Fruit fly (Drosophila melanogaster) whole organism, embryonic: ENCODE data around the gene CG5355.
A peak's percentile ranks its signal among the peaks of the same experiment; 100 is the strongest.

Experiments
- CG10431 ChIP-seq: fragments of 200-800 bp; sonication (Bioruptor generic); optimal IDR thresholded peaks from 3 replicates; lab custom pipeline; 2018; ENCODE audit warnings: missing biosample characterization, mild to moderate bottlenecking, missing genetic modification characterization
- CG10654 ChIP-seq: fragments of 200-800 bp; sonication (Bioruptor generic); optimal IDR thresholded peaks from 2 replicates; lab custom pipeline; 2016; ENCODE audit warnings: missing biosample characterization, missing genetic modification characterization
- CG10959 ChIP-seq: fragments of 200-800 bp; sonication (Bioruptor generic); IDR thresholded peaks from 2 replicates; pipeline ENCODE4 v1.3.6; 2022; ENCODE audit warnings: missing biosample characterization, missing genetic modification characterization
- CG12942 ChIP-seq: fragments of 200-800 bp; sonication (Bioruptor generic); optimal IDR thresholded peaks from 3 replicates; lab custom pipeline; 2016; ENCODE audit warnings: missing biosample characterization, missing genetic modification characterization
- CG13123 ChIP-seq: fragments of 200-800 bp; sonication (Bioruptor generic); optimal IDR thresholded peaks from 2 replicates; lab custom pipeline; 2016; ENCODE audit warnings: missing biosample characterization, missing genetic modification characterization
- CG13424 ChIP-seq: fragments of 200-800 bp; sonication (Bioruptor generic); optimal IDR thresholded peaks from 2 replicates; lab custom pipeline; 2019; ENCODE audit warnings: missing biosample characterization, mild to moderate bottlenecking, missing genetic modification characterization, moderate library complexity
- CG13624 ChIP-seq: fragments of 200-800 bp; sonication (Bioruptor generic); optimal IDR thresholded peaks from 2 replicates; lab custom pipeline; 2016; ENCODE audit warnings: missing biosample characterization, missing genetic modification characterization
- CG15011 ChIP-seq: fragments of 200-800 bp; sonication (Bioruptor generic); optimal IDR thresholded peaks from 3 replicates; lab custom pipeline; 2018; ENCODE audit warnings: missing biosample characterization, mild to moderate bottlenecking, missing genetic modification characterization
- CG15269 ChIP-seq: fragments of 200-800 bp; sonication (Bioruptor generic); optimal IDR thresholded peaks from 2 replicates; lab custom pipeline; 2018; ENCODE audit warnings: missing biosample characterization, mild to moderate bottlenecking, missing genetic modification characterization, moderate library complexity
- CG1603 ChIP-seq: fragments of 200-800 bp; sonication (Bioruptor generic); optimal IDR thresholded peaks from 2 replicates; lab custom pipeline; 2019; ENCODE audit warnings: missing biosample characterization, mild to moderate bottlenecking, missing genetic modification characterization, moderate library complexity
- CG18476 ChIP-seq: fragments of 200-800 bp; sonication (Bioruptor generic); optimal IDR thresholded peaks from 2 replicates; lab custom pipeline; 2016; ENCODE audit warnings: missing biosample characterization, mild to moderate bottlenecking, missing genetic modification characterization
- CG32772 ChIP-seq: fragments of 200-800 bp; sonication (Bioruptor generic); IDR thresholded peaks from 2 replicates; pipeline ENCODE4 v1.3.6; 2022; ENCODE audit warnings: missing biosample characterization, missing genetic modification characterization
- CG34224 ChIP-seq: fragments of 200-800 bp; sonication (Bioruptor generic); IDR thresholded peaks from 3 replicates; pipeline ENCODE4 v1.3.6; 2022; ENCODE audit warnings: missing biosample characterization, missing genetic modification characterization; ENCODE audit not compliant: partially characterized antibody
- CG42726 ChIP-seq: fragments of 200-800 bp; sonication (Bioruptor generic); IDR thresholded peaks from 2 replicates; pipeline ENCODE4 v1.3.6; 2022; ENCODE audit warnings: missing biosample characterization, missing genetic modification characterization; ENCODE audit not compliant: partially characterized antibody
- CG5180 ChIP-seq: fragments of 200-800 bp; sonication (Bioruptor generic); optimal IDR thresholded peaks from 3 replicates; lab custom pipeline; 2017; ENCODE audit warnings: missing biosample characterization, missing genetic modification characterization, mild to moderate bottlenecking, moderate library complexity, missing genetic modification reagents
- CG5245 ChIP-seq: fragments of 200-800 bp; sonication (Bioruptor generic); optimal IDR thresholded peaks from 3 replicates; lab custom pipeline; 2016; ENCODE audit warnings: missing biosample characterization, missing genetic modification characterization
- CG7745 ChIP-seq: fragments of 200-800 bp; sonication (Bioruptor generic); optimal IDR thresholded peaks from 2 replicates; lab custom pipeline; 2018; ENCODE audit warnings: missing biosample characterization, mild to moderate bottlenecking, missing genetic modification characterization, moderate library complexity
- CG7963 ChIP-seq: fragments of 200-800 bp; sonication (Bioruptor generic); IDR thresholded peaks from 3 replicates; pipeline ENCODE4 v1.3.6; 2022; ENCODE audit warnings: missing biosample characterization, missing genetic modification characterization; ENCODE audit not compliant: partially characterized antibody
- CG8089 ChIP-seq: fragments of 200-800 bp; sonication (Bioruptor generic); optimal IDR thresholded peaks from 3 replicates; lab custom pipeline; 2016; ENCODE audit warnings: missing biosample characterization, missing genetic modification characterization
- Chrac-16 ChIP-seq: fragments of 200-800 bp; sonication (Bioruptor generic); optimal IDR thresholded peaks from 3 replicates; lab custom pipeline; 2016; ENCODE audit warnings: missing biosample characterization, missing genetic modification characterization
- Fer2 ChIP-seq: fragments of 200-800 bp; sonication (Bioruptor generic); optimal IDR thresholded peaks from 2 replicates; lab custom pipeline; 2018; ENCODE audit warnings: missing biosample characterization, mild to moderate bottlenecking, missing genetic modification characterization, moderate library complexity
- HHEX ChIP-seq: fragments of 200-800 bp; sonication (Bioruptor generic); optimal IDR thresholded peaks from 3 replicates; lab custom pipeline; 2017; ENCODE audit warnings: missing biosample characterization, mild to moderate bottlenecking, missing genetic modification characterization, missing genetic modification reagents
- Hmr ChIP-seq: fragments of 200-800 bp; sonication (Bioruptor generic); optimal IDR thresholded peaks from 3 replicates; lab custom pipeline; 2017; ENCODE audit warnings: mild to moderate bottlenecking, missing biosample characterization, missing genetic modification reagents, missing genetic modification characterization
- Neu2 ChIP-seq: fragments of 200-800 bp; sonication (Bioruptor generic); optimal IDR thresholded peaks from 3 replicates; lab custom pipeline; 2016; ENCODE audit warnings: missing biosample characterization, missing genetic modification characterization, borderline replicate concordance
- Sin3A ChIP-seq: fragments of >200 bp; optimal IDR thresholded peaks from 2 replicates; lab custom pipeline; 2018
- Stat92E ChIP-seq, 3 experiments: fragments of >200 bp in 2 of 3; fragments of 200-800 bp in 1 of 3; sonication (Bioruptor generic) in 1 of 3; optimal IDR thresholded peaks; 2 replicates each; lab custom pipeline; 2017 to 2019; ENCODE audit warnings: missing biosample characterization in 3 of 3, missing genetic modification characterization in 3 of 3, mild to moderate bottlenecking in 1 of 3, moderate library complexity in 1 of 3
- Usf ChIP-seq: fragments of 200-800 bp; sonication (Bioruptor generic); optimal IDR thresholded peaks from 2 replicates; lab custom pipeline; 2017; ENCODE audit warnings: missing genotype, missing biosample characterization, missing genetic modification characterization
- abd-A ChIP-seq: fragments of 200-800 bp; sonication (Bioruptor generic); optimal IDR thresholded peaks from 3 replicates; lab custom pipeline; 2019; ENCODE audit warnings: missing biosample characterization, mild to moderate bottlenecking, missing genetic modification characterization, moderate library complexity
- ap ChIP-seq: fragments of 200-800 bp; sonication (Bioruptor generic); IDR thresholded peaks from 2 replicates; pipeline ENCODE4 v1.3.6; 2022; ENCODE audit warnings: missing biosample characterization, missing genetic modification characterization
- az2 ChIP-seq: fragments of 200-800 bp; sonication (Bioruptor generic); optimal IDR thresholded peaks from 3 replicates; lab custom pipeline; 2016; ENCODE audit warnings: missing biosample characterization, missing genetic modification characterization
- cas ChIP-seq: fragments of 200-800 bp; sonication (Bioruptor generic); IDR thresholded peaks from 2 replicates; pipeline ENCODE4 v1.3.6; 2022; ENCODE audit warnings: missing biosample characterization, missing genetic modification characterization
- cato ChIP-seq: fragments of 200-800 bp; sonication (Bioruptor generic); optimal IDR thresholded peaks from 2 replicates; lab custom pipeline; 2016; ENCODE audit warnings: missing biosample characterization, missing genetic modification characterization, borderline replicate concordance
- chm ChIP-seq: fragments of 200-800 bp; sonication (Bioruptor generic); IDR thresholded peaks from 2 replicates; pipeline ENCODE4 v1.3.6; 2022; ENCODE audit warnings: missing biosample characterization, missing genetic modification characterization
- cwo ChIP-seq: fragments of 200-800 bp; sonication (Bioruptor generic); optimal IDR thresholded peaks from 3 replicates; lab custom pipeline; 2017; ENCODE audit warnings: missing biosample characterization, missing genetic modification characterization, mild to moderate bottlenecking, moderate library complexity, missing genetic modification reagents
- dati ChIP-seq: fragments of 200-800 bp; sonication (Bioruptor generic); IDR thresholded peaks from 2 replicates; pipeline ENCODE4 v1.3.6; 2022; ENCODE audit warnings: missing biosample characterization, missing genetic modification characterization
- hbn ChIP-seq: fragments of 200-800 bp; sonication (Bioruptor generic); IDR thresholded peaks from 2 replicates; pipeline ENCODE4 v1.3.6; 2022; ENCODE audit warnings: missing biosample characterization, missing genetic modification characterization; ENCODE audit not compliant: partially characterized antibody
- hkb ChIP-seq, 2 experiments: fragments of 200-800 bp in 1 of 2; fragments of >200 bp in 1 of 2; sonication (Bioruptor generic) in 1 of 2; IDR thresholded peaks in 1 of 2; optimal IDR thresholded peaks in 1 of 2; 2 replicates each; pipeline versions ENCODE4 v1.3.6 to Lab custom; 2017 to 2022; ENCODE audit warnings: missing biosample characterization in 1 of 2, missing genetic modification characterization in 1 of 2
- ind ChIP-seq: fragments of 200-800 bp; sonication (Bioruptor generic); optimal IDR thresholded peaks from 3 replicates; lab custom pipeline; 2016; ENCODE audit warnings: missing biosample characterization, missing genetic modification characterization
- jumu ChIP-seq: fragments of 200-800 bp; sonication (Bioruptor generic); optimal IDR thresholded peaks from 3 replicates; lab custom pipeline; 2016; ENCODE audit warnings: missing biosample characterization, missing genetic modification characterization
- kah ChIP-seq: fragments of 200-800 bp; sonication (Bioruptor generic); optimal IDR thresholded peaks from 2 replicates; lab custom pipeline; 2018; ENCODE audit warnings: missing biosample characterization, mild to moderate bottlenecking, missing genetic modification characterization
- mld ChIP-seq: fragments of 200-800 bp; sonication (Bioruptor generic); IDR thresholded peaks from 3 replicates; pipeline ENCODE4 v1.3.6; 2022; ENCODE audit warnings: missing biosample characterization, missing genetic modification characterization; ENCODE audit not compliant: partially characterized antibody
- pho ChIP-seq: fragments of 200-800 bp; sonication (Bioruptor generic); optimal IDR thresholded peaks from 2 replicates; lab custom pipeline; 2016; ENCODE audit warnings: missing biosample characterization, missing genetic modification characterization
- psq ChIP-seq: fragments of 200-800 bp; sonication (Bioruptor generic); optimal IDR thresholded peaks from 2 replicates; lab custom pipeline; 2017; ENCODE audit warnings: missing biosample characterization, missing genetic modification characterization
- ranshi ChIP-seq: fragments of 200-800 bp; sonication (Bioruptor generic); IDR thresholded peaks from 2 replicates; pipeline ENCODE4 v1.3.6; 2022; ENCODE audit warnings: missing biosample characterization, missing genetic modification characterization
- row ChIP-seq: fragments of 200-800 bp; sonication (Bioruptor generic); IDR thresholded peaks from 3 replicates; pipeline ENCODE4 v1.3.6; 2022; ENCODE audit warnings: missing biosample characterization, missing genetic modification characterization
- sc ChIP-seq, 3 experiments: fragments of >200 bp in 2 of 3; fragments of 200-800 bp in 1 of 3; sonication (Bioruptor generic) in 1 of 3; optimal IDR thresholded peaks; 2 replicates in 2 of 3; 3 replicates in 1 of 3; lab custom pipeline; 2017; ENCODE audit warnings: mild to moderate bottlenecking in 1 of 3, missing biosample characterization in 1 of 3, missing genetic modification characterization in 1 of 3, missing genetic modification reagents in 1 of 3
- wor ChIP-seq: fragments of 200-800 bp; sonication (Bioruptor generic); IDR thresholded peaks from 2 replicates; pipeline ENCODE4 v1.3.6; 2022; ENCODE audit warnings: missing biosample characterization, missing genetic modification characterization

CG5355 gene

dm6 chr2L:10387869-10388726, 25.2 kb downstream of the CG5355 start, which contains the start of gene da (continued):
- peak; percentile 63 for TF ChIP-seq CG13624 (GFP tag; lab: Kevin White, UChicago)
- no peak for TF ChIP-seq CG42726 (GFP tag; lab: Robert Waterston, UW)
- peak; percentile 32 for TF ChIP-seq CG8089 (GFP tag; lab: Kevin White, UChicago)
- TF ChIP-seq kah (GFP tag; lab: Kevin White, UChicago): peak; percentile 7
- TF ChIP-seq CG34224 (GFP tag; lab: Robert Waterston, UW): peak; percentile 68
- peak; percentile 44; the same call in 1 of the 3 replicates for TF ChIP-seq CG7963
- TF ChIP-seq CG10959: no peak
- TF ChIP-seq sc (optimal IDR thresholded peaks at IDR 0.05; lab: Kevin White, UChicago): no peak
- no peak for TF ChIP-seq sc (GFP tag; optimal IDR thresholded peaks at IDR 0.05; lab: Kevin White, UChicago)
- TF ChIP-seq mld (GFP tag; lab: Robert Waterston, UW): no peak
- peak; percentile 56 for TF ChIP-seq Chrac-16 (GFP tag; lab: Kevin White, UChicago)
- TF ChIP-seq cwo (GFP tag; lab: Kevin White, UChicago): no peak
- TF ChIP-seq cas (GFP tag; lab: Robert Waterston, UW): no peak
- peak; percentile 1 for TF ChIP-seq Fer2 (tag; lab: Kevin White, UChicago)
- TF ChIP-seq pho (GFP tag; lab: Kevin White, UChicago): peak; percentile 73
- peak; percentile 9 for TF ChIP-seq CG5245
- no peak for TF ChIP-seq Neu2 (GFP tag; lab: Kevin White, UChicago)
- TF ChIP-seq CG15011 (GFP tag; lab: Kevin White, UChicago): no peak
- peak; percentile 4 for TF ChIP-seq CG10431 (GFP tag; lab: Kevin White, UChicago)
- no peak for TF ChIP-seq psq
- TF ChIP-seq CG15269 (tag; lab: Kevin White, UChicago): peak; percentile 69
- TF ChIP-seq jumu (GFP tag; lab: Kevin White, UChicago): peak; percentile 64
- TF ChIP-seq CG13424: peak; percentile 64
- TF ChIP-seq hbn (GFP tag; lab: Robert Waterston, UW): peak; percentile 41
- TF ChIP-seq Hmr (GFP tag; lab: Kevin White, UChicago): peak; percentile 63
- no peak for TF ChIP-seq dati (GFP tag; lab: Robert Waterston, UW)
- no peak; the same call in 1 of the 2 replicates for TF ChIP-seq CG32772 (GFP tag; lab: Robert Waterston, UW)
- TF ChIP-seq row (GFP tag; lab: Robert Waterston, UW): peak; percentile 85
- TF ChIP-seq HHEX (GFP tag; lab: Kevin White, UChicago): peak; percentile 40
- no peak for TF ChIP-seq CG5180 (GFP tag; lab: Kevin White, UChicago)
- no peak for TF ChIP-seq Usf (GFP tag; lab: Kevin White, UChicago)
- peak; percentile 68 for TF ChIP-seq az2
- TF ChIP-seq cato (GFP tag; lab: Kevin White, UChicago): no peak
- peak; percentile 22 for TF ChIP-seq CG12942 (GFP tag; lab: Kevin White, UChicago)
- TF ChIP-seq CG1603: peak; percentile 97
- no peak for TF ChIP-seq Sin3A (lab: Kevin White, UChicago)
- peak; percentile 55 for TF ChIP-seq chm (GFP tag; lab: Robert Waterston, UW)
- TF ChIP-seq CG18476 (GFP tag; lab: Kevin White, UChicago): peak; percentile 44
- no peak for TF ChIP-seq abd-A (tag; lab: Kevin White, UChicago)
- TF ChIP-seq ap (GFP tag; lab: Robert Waterston, UW): no peak
- TF ChIP-seq hkb (optimal IDR thresholded peaks at IDR 0.05; lab: Kevin White, UChicago): no peak
- TF ChIP-seq hkb (GFP tag; IDR thresholded peaks at IDR 0.05; lab: Robert Waterston, UW): peak; percentile 54
- TF ChIP-seq CG10654 (GFP tag; lab: Kevin White, UChicago): peak; percentile 64
- peak; percentile 51 for TF ChIP-seq CG13123 (GFP tag; lab: Kevin White, UChicago)
- TF ChIP-seq CG7745 (tag; lab: Kevin White, UChicago): no peak
- 0 out of 2 replicates have a peak, but pooled peaks have one; percentile 17 for TF ChIP-seq ranshi (GFP tag; lab: Robert Waterston, UW)
- TF ChIP-seq wor (GFP tag; lab: Robert Waterston, UW): no peak
- no peak for TF ChIP-seq Stat92E (GFP tag; optimal IDR thresholded peaks at IDR 0.05; lab: Kevin White, UChicago)
- peak; percentile 51 for TF ChIP-seq ind (GFP tag; lab: Kevin White, UChicago)
